Worm (Caenorhabditis elegans) whole organism, early embryonic: ENCODE measurements around the gene clec-205.

ENCODE experiments used
- F13C5.2 ChIP-seq: sonication (generic microtip); optimal IDR thresholded peaks from 2 replicates; lab custom pipeline; 2017; ENCODE audit warnings: mild to moderate bottlenecking, missing genetic modification characterization, inconsistent platforms, missing compliant biosample characterization
- ama-1 ChIP-seq: fragments of 150-350 bp; optimal IDR thresholded peaks from 2 replicates; lab custom pipeline; 2014
- ets-7 ChIP-seq: sonication (generic microtip); optimal IDR thresholded peaks from 2 replicates; lab custom pipeline; 2016; ENCODE audit warnings: missing genotype, missing genetic modification characterization, missing compliant biosample characterization
- flt-1 ChIP-seq: fragments of 200-800 bp; sonication (Bioruptor generic); IDR thresholded peaks from 2 replicates; pipeline ENCODE4 v1.3.6; 2022; ENCODE audit warnings: missing genetic modification characterization, missing compliant biosample characterization
- scrt-1 ChIP-seq: fragments of 200-800 bp; sonication (Bioruptor generic); IDR thresholded peaks from 2 replicates; pipeline ENCODE4 v1.3.6; 2022; ENCODE audit warnings: missing genetic modification characterization, missing compliant biosample characterization
- sea-1 ChIP-seq: fragments of 200-800 bp; sonication (Bioruptor generic); conservative IDR thresholded peaks from 2 replicates; pipeline ENCODE4 v1.3.6; 2022; ENCODE audit warnings: missing genetic modification characterization, missing compliant biosample characterization
- tbx-37 ChIP-seq: fragments of 200-800 bp; sonication (Bioruptor generic); conservative IDR thresholded peaks from 2 replicates; pipeline ENCODE4 v1.3.6; 2022; ENCODE audit warnings: missing genetic modification reagents, missing genetic modification characterization, missing compliant biosample characterization

ce11 chrV:1779136-1779535 lies 18.4 kb downstream of the clec-205 start, which contains the start of gene F36H9.4:
- no peak for TF ChIP-seq ets-7 (tag; lab: Kevin White, UChicago)
- TF ChIP-seq flt-1, result no peak
- TF ChIP-seq scrt-1 (GFP tag; lab: Robert Waterston, UW), result no peak
- TF ChIP-seq ama-1 (lab: Kevin White, UChicago), result no peak
- TF ChIP-seq sea-1 (GFP tag; lab: Robert Waterston, UW), result no peak
- TF ChIP-seq tbx-37, result no peak
- no peak for TF ChIP-seq F13C5.2 (tag; lab: Kevin White, UChicago)
